Fruit fly (Drosophila melanogaster) whole organism, embryonic: ENCODE measurements around the gene Dbp73D.

Experiments used
- Ada2b ChIP-seq: fragments of 200-800 bp; sonication (Bioruptor generic); IDR thresholded peaks from 2 replicates; pipeline ENCODE4 v1.3.6; 2022; ENCODE audit warnings: missing biosample characterization, missing genetic modification characterization
- Blimp-1 ChIP-seq: fragments of 200-800 bp; sonication (Bioruptor generic); optimal IDR thresholded peaks from 3 replicates; lab custom pipeline; 2018; ENCODE audit warnings: missing biosample characterization, missing genetic modification characterization, mild to moderate bottlenecking, moderate library complexity, missing genetic modification reagents
- CG1024 ChIP-seq: fragments of 200-800 bp; sonication (Bioruptor generic); IDR thresholded peaks from 2 replicates; pipeline ENCODE4 v1.3.6; 2022; ENCODE audit warnings: missing biosample characterization, missing genetic modification characterization
- CG12744 ChIP-seq: fragments of 200-800 bp; sonication (Bioruptor generic); optimal IDR thresholded peaks from 2 replicates; lab custom pipeline; 2016; ENCODE audit warnings: missing biosample characterization, missing genetic modification characterization
- CG14441 ChIP-seq: fragments of 200-800 bp; sonication (Bioruptor generic); IDR thresholded peaks from 2 replicates; pipeline ENCODE4 v1.3.6; 2022; ENCODE audit warnings: missing biosample characterization, missing genetic modification characterization
- CG15479 ChIP-seq: fragments of 200-800 bp; sonication (Bioruptor generic); optimal IDR thresholded peaks from 3 replicates; lab custom pipeline; 2019; ENCODE audit warnings: missing biosample characterization, mild to moderate bottlenecking, missing genetic modification characterization, moderate library complexity
- CG15514 ChIP-seq: fragments of 200-800 bp; sonication (Bioruptor generic); optimal IDR thresholded peaks from 3 replicates; lab custom pipeline; 2017; ENCODE audit warnings: missing biosample characterization, missing genetic modification characterization, mild to moderate bottlenecking, moderate library complexity, missing genetic modification reagents
- CG1602 ChIP-seq: fragments of 200-800 bp; sonication (Bioruptor generic); optimal IDR thresholded peaks from 3 replicates; lab custom pipeline; 2016; ENCODE audit warnings: missing biosample characterization, missing genetic modification characterization
- CG17186 ChIP-seq: fragments of 200-800 bp; sonication (Bioruptor generic); optimal IDR thresholded peaks from 3 replicates; lab custom pipeline; 2017; ENCODE audit warnings: missing biosample characterization, missing genetic modification reagents, missing genetic modification characterization
- CG17359 ChIP-seq: fragments of 200-800 bp; sonication (Bioruptor generic); optimal IDR thresholded peaks from 3 replicates; lab custom pipeline; 2018; ENCODE audit warnings: missing biosample characterization, mild to moderate bottlenecking, missing genetic modification characterization, moderate library complexity
- CG17912 ChIP-seq: fragments of 200-800 bp; sonication (Bioruptor generic); optimal IDR thresholded peaks from 2 replicates; lab custom pipeline; 2018; ENCODE audit warnings: missing biosample characterization, mild to moderate bottlenecking, missing genetic modification characterization
- CG2678 ChIP-seq: fragments of 200-800 bp; sonication (Bioruptor generic); optimal IDR thresholded peaks from 3 replicates; lab custom pipeline; 2019; ENCODE audit warnings: missing biosample characterization, mild to moderate bottlenecking, missing genetic modification characterization, moderate library complexity
- CG31224 ChIP-seq: fragments of 200-800 bp; sonication (Bioruptor generic); IDR thresholded peaks from 2 replicates; pipeline ENCODE4 v1.3.6; 2022; ENCODE audit warnings: missing biosample characterization, missing genetic modification characterization
- CG31441 ChIP-seq: fragments of 200-800 bp; sonication (Bioruptor generic); IDR thresholded peaks from 2 replicates; pipeline ENCODE4 v1.3.6; 2022; ENCODE audit warnings: missing biosample characterization, missing genetic modification characterization
- CG3281 ChIP-seq: fragments of 200-800 bp; sonication (Bioruptor generic); optimal IDR thresholded peaks from 3 replicates; lab custom pipeline; 2017; ENCODE audit warnings: missing biosample characterization, mild to moderate bottlenecking, missing genetic modification characterization
- CG33557 ChIP-seq: fragments of 200-800 bp; sonication (Bioruptor generic); optimal IDR thresholded peaks from 2 replicates; lab custom pipeline; 2019; ENCODE audit warnings: missing biosample characterization, mild to moderate bottlenecking, missing genetic modification characterization, moderate library complexity
- CG34422 ChIP-seq: fragments of 200-800 bp; sonication (Bioruptor generic); IDR thresholded peaks from 3 replicates; pipeline ENCODE4 v1.3.6; 2022; ENCODE audit warnings: missing biosample characterization, missing genetic modification characterization
- CG3847 ChIP-seq: fragments of 200-800 bp; sonication (Bioruptor generic); IDR thresholded peaks from 2 replicates; pipeline ENCODE4 v1.3.6; 2022; ENCODE audit warnings: missing biosample characterization, missing genetic modification characterization
- CG7839 ChIP-seq: fragments of 200-800 bp; sonication (Bioruptor generic); optimal IDR thresholded peaks from 3 replicates; lab custom pipeline; 2018; ENCODE audit warnings: missing biosample characterization, mild to moderate bottlenecking, missing genetic modification characterization, moderate library complexity
- D ChIP-seq, 2 experiments: fragments of 200-800 bp in 1 of 2; fragments of >200 bp in 1 of 2; sonication (Bioruptor generic) in 1 of 2; optimal IDR thresholded peaks; 2 replicates in 1 of 2; 3 replicates in 1 of 2; lab custom pipeline; 2017; ENCODE audit warnings: mild to moderate bottlenecking in 1 of 2, missing biosample characterization in 1 of 2, missing genetic modification characterization in 1 of 2, missing genetic modification reagents in 1 of 2
- Dek ChIP-seq: fragments of 200-800 bp; sonication (Bioruptor generic); optimal IDR thresholded peaks from 3 replicates; lab custom pipeline; 2019; ENCODE audit warnings: missing biosample characterization, mild to moderate bottlenecking, missing genetic modification characterization, moderate library complexity
- E2f2 ChIP-seq: fragments of 200-800 bp; sonication (Bioruptor generic); IDR thresholded peaks from 2 replicates; pipeline ENCODE4 v1.3.6; 2022; ENCODE audit warnings: missing biosample characterization, missing genetic modification characterization
- Ets65A ChIP-seq: fragments of 200-800 bp; sonication (Bioruptor generic); peaks from one replicate; lab custom pipeline; 2016; ENCODE audit warnings: missing biosample characterization, missing genetic modification characterization
- Fer3 ChIP-seq: fragments of 200-800 bp; sonication (Bioruptor generic); optimal IDR thresholded peaks from 2 replicates; lab custom pipeline; 2018; ENCODE audit warnings: missing biosample characterization, mild to moderate bottlenecking, missing genetic modification characterization, moderate library complexity
- Hr39 ChIP-seq: fragments of >200 bp; optimal IDR thresholded peaks from 2 replicates; lab custom pipeline; 2017
- Jarid2 ChIP-seq: fragments of 200-800 bp; sonication (Bioruptor generic); optimal IDR thresholded peaks from 3 replicates; lab custom pipeline; 2017; ENCODE audit warnings: mild to moderate bottlenecking, missing biosample characterization, missing genetic modification reagents, missing genetic modification characterization
- Neu2 ChIP-seq: fragments of 200-800 bp; sonication (Bioruptor generic); optimal IDR thresholded peaks from 3 replicates; lab custom pipeline; 2016; ENCODE audit warnings: missing biosample characterization, missing genetic modification characterization, borderline replicate concordance
- NfI ChIP-seq: fragments of 200-800 bp; sonication (Bioruptor generic); optimal IDR thresholded peaks from 3 replicates; lab custom pipeline; 2018; ENCODE audit warnings: missing biosample characterization, mild to moderate bottlenecking, missing genetic modification characterization, moderate library complexity
- Opbp ChIP-seq: fragments of 200-800 bp; sonication (Bioruptor generic); IDR thresholded peaks from 3 replicates; pipeline ENCODE4 v1.3.6; 2022; ENCODE audit warnings: missing biosample characterization, missing genetic modification characterization; ENCODE audit not compliant: partially characterized antibody
- Rx ChIP-seq: fragments of 200-800 bp; sonication (Bioruptor generic); IDR thresholded peaks from 2 replicates; pipeline ENCODE4 v1.3.6; 2022; ENCODE audit warnings: missing biosample characterization, missing genetic modification characterization
- Side ChIP-seq: fragments of 200-800 bp; sonication (Bioruptor generic); optimal IDR thresholded peaks from 2 replicates; lab custom pipeline; 2016; ENCODE audit warnings: missing biosample characterization, missing genetic modification characterization
- Sry-β ChIP-seq: fragments of 200-800 bp; sonication (Bioruptor generic); optimal IDR thresholded peaks from 2 replicates; lab custom pipeline; 2018; ENCODE audit warnings: missing biosample characterization, mild to moderate bottlenecking, missing genetic modification characterization, moderate library complexity
- ac ChIP-seq: fragments of 200-800 bp; sonication (Bioruptor generic); optimal IDR thresholded peaks from 3 replicates; lab custom pipeline; 2017; ENCODE audit warnings: missing biosample characterization, mild to moderate bottlenecking, missing genetic modification characterization
- aop ChIP-seq: fragments of 200-800 bp; sonication (Bioruptor generic); IDR thresholded peaks from 2 replicates; pipeline ENCODE4 v1.3.6; 2022; ENCODE audit warnings: missing biosample characterization, missing genetic modification characterization
- bigmax ChIP-seq: fragments of 200-800 bp; sonication (Bioruptor generic); optimal IDR thresholded peaks from 2 replicates; lab custom pipeline; 2018; ENCODE audit warnings: missing biosample characterization, mild to moderate bottlenecking, missing genetic modification characterization
- bowl ChIP-seq: fragments of 200-800 bp; sonication (Bioruptor generic); IDR thresholded peaks from 2 replicates; pipeline ENCODE4 v1.3.6; 2022; ENCODE audit warnings: missing biosample characterization, missing genetic modification characterization
- bsh ChIP-seq, 2 experiments: fragments of 200-800 bp; sonication (Bioruptor generic); optimal IDR thresholded peaks; 2 replicates each; lab custom pipeline; 2017 to 2018; ENCODE audit warnings: mild to moderate bottlenecking in 2 of 2, missing biosample characterization in 2 of 2, missing genetic modification characterization in 2 of 2, moderate library complexity in 1 of 2
- caup ChIP-seq: fragments of 200-800 bp; sonication (Bioruptor generic); optimal IDR thresholded peaks from 3 replicates; lab custom pipeline; 2017; ENCODE audit warnings: missing biosample characterization, mild to moderate bottlenecking, missing genetic modification characterization, moderate library complexity; ENCODE audit not compliant: severe bottlenecking
- chm ChIP-seq: fragments of 200-800 bp; sonication (Bioruptor generic); IDR thresholded peaks from 2 replicates; pipeline ENCODE4 v1.3.6; 2022; ENCODE audit warnings: missing biosample characterization, missing genetic modification characterization
- grau ChIP-seq: fragments of 200-800 bp; optimal IDR thresholded peaks from 3 replicates; lab custom pipeline; 2019; ENCODE audit warnings: missing biosample characterization, mild to moderate bottlenecking, missing genetic modification characterization, moderate library complexity
- ham ChIP-seq: fragments of 200-800 bp; sonication (Bioruptor generic); IDR thresholded peaks from 2 replicates; pipeline ENCODE4 v1.3.6; 2022; ENCODE audit warnings: missing biosample characterization, missing genetic modification characterization
- pan ChIP-seq, 4 experiments: fragments of >200 bp in 3 of 4; fragments of 200-800 bp in 1 of 4; sonication (Bioruptor generic) in 1 of 4; optimal IDR thresholded peaks in 3 of 4; IDR thresholded peaks in 1 of 4; 2 replicates each; pipeline versions ENCODE4 v1.3.6 to Lab custom; 2017 to 2022; ENCODE audit warnings: missing biosample characterization in 2 of 4, missing genetic modification characterization in 2 of 4, mixed read lengths in 1 of 4
- row ChIP-seq: fragments of 200-800 bp; sonication (Bioruptor generic); IDR thresholded peaks from 3 replicates; pipeline ENCODE4 v1.3.6; 2022; ENCODE audit warnings: missing biosample characterization, missing genetic modification characterization
- tap ChIP-seq: fragments of 200-800 bp; optimal IDR thresholded peaks from 3 replicates; lab custom pipeline; 2019; ENCODE audit warnings: missing biosample characterization, mild to moderate bottlenecking, missing genetic modification characterization, moderate library complexity
- tio ChIP-seq: fragments of 200-800 bp; sonication (Bioruptor generic); optimal IDR thresholded peaks from 2 replicates; lab custom pipeline; 2017; ENCODE audit warnings: missing biosample characterization, missing genetic modification characterization, inconsistent platforms
- vvl ChIP-seq: fragments of 200-800 bp; sonication (Bioruptor generic); IDR thresholded peaks from 2 replicates; pipeline ENCODE4 v1.3.6; 2022; ENCODE audit warnings: missing biosample characterization, missing genetic modification characterization
- wek ChIP-seq: fragments of 200-800 bp; sonication (Bioruptor generic); optimal IDR thresholded peaks from 3 replicates; lab custom pipeline; 2018; ENCODE audit warnings: missing biosample characterization, mild to moderate bottlenecking, missing genetic modification characterization, moderate library complexity

Gene Dbp73D

DNA sequence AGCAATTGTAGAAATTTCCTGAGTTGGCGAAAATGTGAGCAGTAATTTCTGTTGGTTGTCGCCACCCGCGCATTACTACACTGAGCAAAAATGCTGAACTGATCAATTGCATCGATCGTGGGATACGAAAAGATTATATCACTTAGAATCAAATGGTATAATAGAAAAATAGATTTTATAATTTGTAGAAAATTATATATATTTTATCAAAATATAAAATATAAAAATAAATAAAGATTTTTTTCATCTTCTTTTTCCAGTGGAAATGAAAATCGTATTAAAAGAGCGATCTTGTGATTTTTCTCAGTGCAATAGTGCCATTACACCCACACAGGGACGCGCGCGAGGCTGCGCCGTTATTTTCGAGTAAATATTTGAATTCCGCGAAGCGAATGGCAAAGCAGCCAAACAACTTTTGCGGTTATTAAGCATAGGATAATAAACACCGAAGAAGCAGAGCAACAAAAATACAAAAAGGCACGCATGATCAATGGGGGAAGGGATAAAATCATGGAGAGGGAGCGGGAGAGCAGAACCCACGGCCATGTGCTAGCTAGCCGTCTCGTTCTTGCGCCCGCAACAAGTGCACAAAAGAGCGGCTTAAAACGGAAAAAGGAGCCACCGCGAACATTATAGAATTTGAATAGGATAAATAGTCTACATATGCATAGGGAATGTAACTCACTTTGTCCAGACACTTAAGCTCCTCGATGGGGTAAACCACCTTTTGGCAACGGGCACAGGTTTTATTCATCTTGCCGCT lies 20.2 kb downstream of the Dbp73D start (continued):
- TF ChIP-seq tio (GFP tag; lab: Kevin White, UChicago) (no peak), CG17912 (GFP tag; lab: Kevin White, UChicago) (no peak), Neu2 (GFP tag; lab: Kevin White, UChicago) (no peak), CG2678 (tag; lab: Kevin White, UChicago) (peak; percentile 41), vvl (peak; percentile 35; the same call in 1 of the 2 replicates), pan (optimal IDR thresholded peaks at IDR 0.05; lab: Kevin White, UChicago) (no peak), pan (GFP tag; optimal IDR thresholded peaks at IDR 0.05 in 1 of 2, IDR thresholded peaks at IDR 0.05 in 1 of 2) (peak in 1 of 2 experiments; percentile 28), chm (GFP tag; lab: Robert Waterston, UW) (no peak; the same call in 1 of the 2 replicates), Hr39 (no peak), bowl (GFP tag; lab: Robert Waterston, UW) (no peak), CG14441 (GFP tag; lab: Robert Waterston, UW) (peak; percentile 63), aop (GFP tag; lab: Robert Waterston, UW) (no peak), wek (GFP tag; lab: Kevin White, UChicago) (no peak), Ets65A (GFP tag; lab: Kevin White, UChicago) (peak; percentile 37), CG3847 (peak; percentile 29; the same call in 1 of the 2 replicates), CG3281 (GFP tag; lab: Kevin White, UChicago) (peak; percentile 59), grau (peak; percentile 42), CG1024 (GFP tag; lab: Robert Waterston, UW) (no peak), row (peak; percentile 61; the same call in 2 of the 3 replicates), CG12744 (GFP tag; lab: Kevin White, UChicago) (no peak), caup (GFP tag; lab: Kevin White, UChicago) (peak; percentile 41), Side (GFP tag; lab: Kevin White, UChicago) (no peak), Sry-β (GFP tag; lab: Kevin White, UChicago) (no peak), ham (no peak), CG15479 (GFP tag; lab: Kevin White, UChicago) (no peak), ac (GFP tag; lab: Kevin White, UChicago) (no peak), Jarid2 (GFP tag; lab: Kevin White, UChicago) (peak; percentile 13), CG17186 (GFP tag; lab: Kevin White, UChicago) (no peak), CG1602 (no peak), bsh (GFP tag; optimal IDR thresholded peaks at IDR 0.05; lab: Kevin White, UChicago) (peak in 1 of 2 experiments; percentile 20), CG31441 (GFP tag; lab: Robert Waterston, UW) (peak; percentile 67), CG31224 (GFP tag; lab: Robert Waterston, UW) (0 out of 2 replicates have a peak, but pooled peaks have one; percentile 8), CG34422 (GFP tag; lab: Robert Waterston, UW) (0 out of 3 replicates have a peak, but pooled peaks have one; percentile 10), E2f2 (peak; percentile 28; the same call in 1 of the 2 replicates), NfI (GFP tag; lab: Kevin White, UChicago) (no peak), Rx (GFP tag; lab: Robert Waterston, UW) (no peak), CG17359 (tag; lab: Kevin White, UChicago) (peak; percentile 66), tap (tag; lab: Kevin White, UChicago) (no peak), bigmax (no peak), Opbp (GFP tag; lab: Robert Waterston, UW) (no peak), CG7839 (peak; percentile 66), CG33557 (GFP tag; lab: Kevin White, UChicago) (no peak), Dek (tag; lab: Kevin White, UChicago) (peak; percentile 25), D (optimal IDR thresholded peaks at IDR 0.05; lab: Kevin White, UChicago) (no peak), D (GFP tag; optimal IDR thresholded peaks at IDR 0.05; lab: Kevin White, UChicago) (peak; percentile 26), Fer3 (tag; lab: Kevin White, UChicago) (no peak), Blimp-1 (peak; percentile 48), Ada2b (GFP tag; lab: Robert Waterston, UW) (peak; percentile 43), CG15514 (GFP tag; lab: Kevin White, UChicago) (peak; percentile 16)
